Worm (Caenorhabditis elegans): ENCODE data around the gene Y34B4A.10.

- TF ChIP-seq mdl-1 (tag; optimal IDR thresholded peaks at IDR 0.05) (no peak), nhr-28 (tag; optimal IDR thresholded peaks at IDR 0.05) (no peak), nhr-25 (tag; optimal IDR thresholded peaks at IDR 0.05) (no peak), ceh-16 (tag; optimal IDR thresholded peaks at IDR 0.05) (no peak), ZK546.5 (tag; optimal IDR thresholded peaks at IDR 0.05) (no peak), elt-3 (tag; optimal IDR thresholded peaks at IDR 0.05) (no peak), ama-1 (optimal IDR thresholded peaks at IDR 0.05) (no peak), nhr-67 (tag; optimal IDR thresholded peaks at IDR 0.05) (no peak), lin-39 (tag; optimal IDR thresholded peaks at IDR 0.05) (no peak)
Measured at ce11 chrX:5293862-5294261, 44.2 kb downstream of the Y34B4A.10 start.
